Fruit fly (Drosophila melanogaster) whole organism, pupa: ENCODE measurements around the gene sens.

Experiments used
- CG12605 ChIP-seq: fragments of 200-800 bp; sonication (Bioruptor generic); IDR thresholded peaks from 2 replicates; pipeline ENCODE4 v1.3.6; 2022; ENCODE audit warnings: missing biosample characterization, missing genetic modification characterization
- CG13204 ChIP-seq: fragments of 200-800 bp; sonication (Bioruptor generic); optimal IDR thresholded peaks from 2 replicates; lab custom pipeline; 2018; ENCODE audit warnings: missing biosample characterization, mild to moderate bottlenecking, missing genetic modification characterization, moderate library complexity
- CG15710 ChIP-seq: fragments of 200-800 bp; sonication (Bioruptor generic); optimal IDR thresholded peaks from 2 replicates; lab custom pipeline; 2018; ENCODE audit warnings: missing biosample characterization, mild to moderate bottlenecking, missing genetic modification characterization, moderate library complexity
- CG32121 ChIP-seq: fragments of 200-800 bp; sonication (Bioruptor generic); IDR thresholded peaks from 2 replicates; pipeline ENCODE4 v1.3.6; 2022; ENCODE audit warnings: missing biosample characterization, missing genetic modification characterization
- CG34367 ChIP-seq: fragments of 200-800 bp; sonication (Bioruptor generic); optimal IDR thresholded peaks from 2 replicates; lab custom pipeline; 2018; ENCODE audit warnings: missing biosample characterization, mild to moderate bottlenecking, missing genetic modification characterization
- CG4496 ChIP-seq: fragments of 200-800 bp; sonication (Bioruptor generic); IDR thresholded peaks from 3 replicates; pipeline ENCODE4 v1.3.6; 2022; ENCODE audit warnings: missing biosample characterization, missing genetic modification characterization
- CG8159 ChIP-seq: fragments of 200-800 bp; sonication (Bioruptor generic); optimal IDR thresholded peaks from 3 replicates; lab custom pipeline; 2018; ENCODE audit warnings: missing biosample characterization, mild to moderate bottlenecking, missing genetic modification characterization, moderate library complexity
- CG8301 ChIP-seq: fragments of 200-800 bp; sonication (Bioruptor generic); optimal IDR thresholded peaks from 2 replicates; lab custom pipeline; 2018; ENCODE audit warnings: missing biosample characterization, mild to moderate bottlenecking, missing genetic modification characterization
- CG9948 ChIP-seq: fragments of 200-800 bp; sonication (Bioruptor generic); optimal IDR thresholded peaks from 2 replicates; lab custom pipeline; 2018; ENCODE audit warnings: missing biosample characterization, mild to moderate bottlenecking, missing genetic modification characterization, moderate library complexity
- D1 ChIP-seq: fragments of 200-800 bp; sonication (Bioruptor generic); optimal IDR thresholded peaks from 2 replicates; lab custom pipeline; 2018; ENCODE audit warnings: missing biosample characterization, mild to moderate bottlenecking, missing genetic modification characterization, moderate library complexity
- Pif1A ChIP-seq: fragments of 200-800 bp; sonication (Bioruptor generic); optimal IDR thresholded peaks from 3 replicates; lab custom pipeline; 2016; ENCODE audit warnings: missing biosample characterization, missing genetic modification characterization
- Snoo ChIP-seq: fragments of 200-800 bp; sonication (Bioruptor generic); optimal IDR thresholded peaks from 3 replicates; lab custom pipeline; 2017; ENCODE audit warnings: missing biosample characterization, mild to moderate bottlenecking, missing genetic modification characterization, inconsistent platforms
- fd96Ca ChIP-seq: fragments of 200-800 bp; sonication (Bioruptor generic); IDR thresholded peaks from 3 replicates; pipeline ENCODE4 v1.3.6; 2022; ENCODE audit warnings: missing biosample characterization, missing genetic modification characterization
- gl ChIP-seq: fragments of 200-800 bp; sonication (Bioruptor generic); optimal IDR thresholded peaks from 2 replicates; lab custom pipeline; 2018; ENCODE audit warnings: missing biosample characterization, mild to moderate bottlenecking, missing genetic modification characterization

dm6 chr3L:13377657-13378056 is 23.3 kb downstream of the sens start, which contains the start of gene CG14111:
- no peak for TF ChIP-seq Snoo (tag; lab: Kevin White, UChicago)
- no peak for TF ChIP-seq CG8301 (tag; lab: Kevin White, UChicago)
- no peak for TF ChIP-seq CG12605 (GFP tag; lab: Robert Waterston, UW)
- no peak for TF ChIP-seq Pif1A
- no peak for TF ChIP-seq CG15710 (tag; lab: Kevin White, UChicago)
- no peak for TF ChIP-seq CG34367 (tag; lab: Kevin White, UChicago)
- TF ChIP-seq D1 (tag; lab: Kevin White, UChicago), result no peak
- TF ChIP-seq CG9948 (tag; lab: Kevin White, UChicago), result no peak
- TF ChIP-seq CG32121 (GFP tag; lab: Robert Waterston, UW), result no peak
- TF ChIP-seq gl, result no peak
- no peak for TF ChIP-seq CG13204
- no peak for TF ChIP-seq CG4496 (GFP tag; lab: Robert Waterston, UW)
- TF ChIP-seq fd96Ca (GFP tag; lab: Robert Waterston, UW), result no peak
- TF ChIP-seq CG8159, result no peak
